Worm (Caenorhabditis elegans): ENCODE results near the gene trpp-1.

trpp-1 gene

DNA sequence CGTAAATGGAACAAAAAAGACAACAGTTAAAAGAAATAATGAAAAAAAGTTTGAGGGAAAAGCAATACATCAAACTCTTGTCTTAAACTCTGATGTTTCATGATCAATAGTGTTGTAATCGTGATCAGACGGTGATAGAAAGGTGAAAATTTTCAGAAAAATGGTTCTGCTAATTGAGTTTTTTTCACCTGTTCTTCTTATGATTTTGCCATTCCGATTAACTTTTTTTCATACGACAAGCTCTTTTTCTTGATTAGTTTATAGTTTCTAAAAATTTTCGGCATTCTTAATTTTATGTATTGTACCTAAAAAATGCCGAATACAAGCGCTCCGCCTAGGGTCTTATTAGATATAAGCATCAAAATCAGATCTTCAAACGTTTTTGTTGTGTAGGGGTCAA lies 14.3 kb downstream of the trpp-1 start:
- TF ChIP-seq egl-13 (tag; optimal IDR thresholded peaks at IDR 0.05) (no peak), hlh-4 (tag; optimal IDR thresholded peaks at IDR 0.05) (peak; percentile 92)

DNA sequence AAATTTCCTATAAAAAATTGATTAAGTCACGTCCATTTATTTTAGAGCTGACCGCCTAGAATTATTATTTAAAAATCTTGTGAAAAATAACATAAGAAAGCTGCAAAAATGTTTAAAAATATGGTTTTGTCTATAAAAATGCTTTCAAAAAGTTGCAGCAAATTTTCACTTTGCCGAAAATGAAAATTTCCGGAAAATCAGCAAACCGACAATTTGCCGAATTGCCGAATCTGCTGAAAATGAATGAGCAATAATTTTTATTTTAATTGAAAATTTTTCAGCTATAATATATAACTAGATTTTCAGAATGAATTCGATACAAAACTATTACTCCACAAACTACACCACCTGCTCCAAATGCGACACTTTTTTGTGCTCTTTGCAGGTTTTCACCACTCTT lies 15.4 kb downstream of the trpp-1 start, which contains the start of gene srh-78:
Gene srh-78, plus strand, starts transcription at position 301 of the 400 bp plus-strand sequence.
- TF ChIP-seq efl-1 (optimal IDR thresholded peaks at IDR 0.05) (no peak), efl-1 (GFP tag; optimal IDR thresholded peaks at IDR 0.05 in 1 of 2) (peak in 1 of 2 experiments; percentile 26), unc-62 (GFP tag; optimal IDR thresholded peaks at IDR 0.05) (no peak), swsn-7 (tag; optimal IDR thresholded peaks at IDR 0.05) (no peak), nhr-19 (GFP tag; conservative IDR thresholded peaks at IDR 0.05) (no peak)

- no peak for TF ChIP-seq lin-14 (GFP tag; optimal IDR thresholded peaks at IDR 0.05)
- no peak for TF ChIP-seq fkh-10 (GFP tag; optimal IDR thresholded peaks at IDR 0.05)
- no peak for TF ChIP-seq ama-1 (optimal IDR thresholded peaks at IDR 0.05)
- TF ChIP-seq fkh-4 (tag; optimal IDR thresholded peaks at IDR 0.05; ENCODE audit: borderline replicate concordance): no peak
- TF ChIP-seq zip-4 (GFP tag; optimal IDR thresholded peaks at IDR 0.05): no peak
- TF ChIP-seq nhr-11 (tag; optimal IDR thresholded peaks at IDR 0.05): no peak
- no peak for TF ChIP-seq ztf-11 (tag; optimal IDR thresholded peaks at IDR 0.05)
- TF ChIP-seq snu-23 (GFP tag; optimal IDR thresholded peaks at IDR 0.05): no peak
- no peak for TF ChIP-seq mep-1 (tag; optimal IDR thresholded peaks at IDR 0.05)
- TF ChIP-seq hlh-17 (GFP tag; optimal IDR thresholded peaks at IDR 0.05; ENCODE audit: borderline replicate concordance): no peak
- no peak for TF ChIP-seq ceh-63 (GFP tag; optimal IDR thresholded peaks at IDR 0.05)
- no peak for TF ChIP-seq skn-1 (tag; optimal IDR thresholded peaks at IDR 0.05)
- no peak for TF ChIP-seq elt-2 (tag; optimal IDR thresholded peaks at IDR 0.05)
- no peak for TF ChIP-seq tlp-1 (tag; optimal IDR thresholded peaks at IDR 0.05)
- TF ChIP-seq ceh-82 (tag; optimal IDR thresholded peaks at IDR 0.05): no peak
- no peak for TF ChIP-seq lin-35 (GFP tag; optimal IDR thresholded peaks at IDR 0.05)
- TF ChIP-seq swsn-7 (tag; optimal IDR thresholded peaks at IDR 0.05): no peak
- TF ChIP-seq unc-62 (GFP tag; optimal IDR thresholded peaks at IDR 0.05): no peak
- no peak for TF ChIP-seq F16B12.6 (tag; optimal IDR thresholded peaks at IDR 0.05)
- no peak for TF ChIP-seq nhr-84 (tag; optimal IDR thresholded peaks at IDR 0.05)
Observed at ce11 chrV:219632-220031, 18.2 kb downstream of the trpp-1 start, which contains the start of gene srh-80. Gene srh-80 (plus strand): TSS chrV:219932.

DNA sequence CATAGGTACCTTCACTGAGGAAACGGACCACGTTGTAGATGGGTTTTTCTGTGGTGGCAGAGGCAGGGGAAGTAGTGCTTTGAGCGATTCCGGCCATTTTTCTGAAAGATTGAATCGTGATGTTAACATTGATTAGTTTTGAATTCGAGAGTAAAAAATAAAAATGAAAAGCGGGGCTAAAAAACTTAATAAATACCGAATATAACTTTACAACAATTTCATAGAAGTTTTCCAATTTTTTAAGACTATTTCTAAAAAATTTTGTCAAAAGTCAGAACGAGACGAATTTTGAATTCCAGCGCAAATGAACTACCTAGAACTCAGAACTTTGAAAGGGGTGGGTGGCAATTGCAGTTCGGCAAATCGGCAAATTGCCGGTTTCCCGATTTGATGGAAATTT lies 33.2 kb downstream of the trpp-1 start, which contains the start of gene kin-33:
Gene kin-33, minus strand, starts transcription at position 101 of the 400 bp plus-strand sequence.
- TF ChIP-seq vab-15 (tag; optimal IDR thresholded peaks at IDR 0.05) (no peak), skn-1 (tag; optimal IDR thresholded peaks at IDR 0.05) (no peak), elt-3 (tag; optimal IDR thresholded peaks at IDR 0.05) (no peak), nhr-76 (tag; optimal IDR thresholded peaks at IDR 0.05) (no peak), dpl-1 (GFP tag; optimal IDR thresholded peaks at IDR 0.05) (no peak), nhr-20 (tag; optimal IDR thresholded peaks at IDR 0.05) (no peak), unc-130 (tag; optimal IDR thresholded peaks at IDR 0.05) (no peak)

DNA sequence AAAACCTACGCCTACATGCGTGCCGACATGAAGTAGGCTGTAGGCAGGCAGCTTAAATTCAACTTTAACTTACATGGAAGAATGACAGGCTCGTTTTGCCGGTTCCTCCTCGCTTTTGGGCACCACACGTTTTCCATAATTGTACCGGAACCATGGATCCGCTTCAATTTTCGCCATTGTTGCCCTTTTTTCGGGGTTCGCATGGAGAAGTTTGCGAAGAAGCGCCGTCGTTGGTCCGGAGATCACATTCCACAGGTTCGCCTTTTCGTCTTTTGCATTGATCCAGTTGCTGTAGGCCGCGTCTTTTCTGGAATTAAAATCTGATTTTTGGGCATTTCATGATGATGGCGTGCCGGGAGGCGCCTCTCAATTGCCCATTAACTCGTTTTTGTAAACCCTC lies 35.6 kb downstream of the trpp-1 start:
- no peak for TF ChIP-seq efl-1 (optimal IDR thresholded peaks at IDR 0.05)
- no peak for TF ChIP-seq efl-1 (GFP tag; optimal IDR thresholded peaks at IDR 0.05 in 1 of 2)
- no peak for TF ChIP-seq nhr-90 (tag; optimal IDR thresholded peaks at IDR 0.05; ENCODE audit: poor library complexity)
- TF ChIP-seq lir-3 (tag; optimal IDR thresholded peaks at IDR 0.05; ENCODE audit: poor library complexity): no peak
- TF ChIP-seq nhr-84 (tag; optimal IDR thresholded peaks at IDR 0.05): no peak
- no peak for TF ChIP-seq nhr-76 (tag; optimal IDR thresholded peaks at IDR 0.05)
- TF ChIP-seq lin-15B (tag; optimal IDR thresholded peaks at IDR 0.05): no peak
- TF ChIP-seq jun-1 (tag; optimal IDR thresholded peaks at IDR 0.05): no peak
- TF ChIP-seq fkh-8 (tag; optimal IDR thresholded peaks at IDR 0.05): no peak
- TF ChIP-seq ceh-90 (tag; optimal IDR thresholded peaks at IDR 0.05): no peak
- TF ChIP-seq egl-13 (tag; optimal IDR thresholded peaks at IDR 0.05): no peak
- TF ChIP-seq unc-86 (tag; optimal IDR thresholded peaks at IDR 0.05): no peak
- TF ChIP-seq hlh-4 (tag; optimal IDR thresholded peaks at IDR 0.05): no peak
- TF ChIP-seq efl-3 (GFP tag; optimal IDR thresholded peaks at IDR 0.05): no peak
- TF ChIP-seq ztf-4 (tag; optimal IDR thresholded peaks at IDR 0.05): no peak
- TF ChIP-seq elt-3 (tag; optimal IDR thresholded peaks at IDR 0.05): no peak
- TF ChIP-seq irx-1 (tag; optimal IDR thresholded peaks at IDR 0.05): no peak
- TF ChIP-seq pqm-1 (tag; optimal IDR thresholded peaks at IDR 0.05): no peak
- no peak for TF ChIP-seq dsc-1 (tag; optimal IDR thresholded peaks at IDR 0.05)
- TF ChIP-seq mab-9 (GFP tag; IDR thresholded peaks at IDR 0.05): no peak
- TF ChIP-seq nhr-85 (tag): no peak
